Fruit fly (Drosophila melanogaster) S2 (cell line): ENCODE results near the gene PolG2.

Source experiments
- CG8478 ChIP-seq: fragments of >200 bp; optimal IDR thresholded peaks from 2 replicates; lab custom pipeline; 2018
- CTCF ChIP-seq, 2 experiments: fragments of >200 bp; optimal IDR thresholded peaks; 2 replicates each; lab custom pipeline; 2018

DNA sequence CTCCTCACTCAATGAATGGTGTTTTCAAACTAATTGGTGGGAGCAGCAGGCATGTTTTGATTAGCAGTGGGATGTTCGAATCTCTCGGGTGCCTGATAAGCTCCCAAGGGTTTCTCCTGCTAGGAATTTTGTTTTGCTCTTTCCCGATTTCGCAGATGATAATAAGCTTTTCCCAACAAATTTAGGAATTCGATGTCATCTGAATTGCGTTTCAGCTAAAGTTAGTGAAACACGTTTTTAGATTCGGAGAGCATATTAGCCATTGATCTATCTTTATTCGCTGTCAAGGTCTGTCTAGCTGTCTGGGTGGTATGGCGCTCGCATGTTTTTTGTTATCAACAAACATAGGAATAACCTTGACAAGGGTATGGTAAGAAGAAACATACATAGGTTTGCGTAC lies 8.6 kb upstream of the PolG2 start, which contains the start of gene CG33307:
- TF ChIP-seq CG8478 (lab: Kevin White, UChicago): no peak
- no peak for TF ChIP-seq CTCF (optimal IDR thresholded peaks at IDR 0.05; lab: Kevin White, UChicago)
